Worm (Caenorhabditis elegans) whole organism, L2 larva: Measurements from ENCODE around the gene C02E7.7.

ENCODE experiments used
- R02D3.7 ChIP-seq: fragments of 150-350 bp; optimal IDR thresholded peaks from 2 replicates; lab custom pipeline; 2014; ENCODE audit warnings: missing biosample characterization, missing genetic modification characterization
- ama-1 ChIP-seq: fragments of 150-350 bp; optimal IDR thresholded peaks from 2 replicates; lab custom pipeline; 2018; ENCODE audit warnings: inconsistent platforms
- crh-2 ChIP-seq: sonication (generic microtip); optimal IDR thresholded peaks from 2 replicates; lab custom pipeline; 2017; ENCODE audit warnings: missing biosample characterization, missing genetic modification characterization
- egl-27 ChIP-seq: sonication (generic microtip); optimal IDR thresholded peaks from 3 replicates; lab custom pipeline; 2017; ENCODE audit warnings: missing biosample characterization, missing genetic modification reagents, missing genetic modification characterization
- mdl-1 ChIP-seq, 2 experiments: fragments of 150-350 bp in 1 of 2; sonication (generic microtip) in 1 of 2; optimal IDR thresholded peaks; 2 replicates each; lab custom pipeline; 2017; ENCODE audit warnings: missing biosample characterization in 2 of 2, missing genetic modification characterization in 2 of 2
- nhr-237 ChIP-seq: fragments of 150-350 bp; optimal IDR thresholded peaks from 2 replicates; lab custom pipeline; 2014; ENCODE audit warnings: missing biosample characterization, missing genetic modification characterization
- nhr-6 ChIP-seq: fragments of 150-350 bp; optimal IDR thresholded peaks from 2 replicates; lab custom pipeline; 2014; ENCODE audit warnings: missing biosample characterization, missing genetic modification characterization
- nhr-77 ChIP-seq: fragments of 150-350 bp; optimal IDR thresholded peaks from 2 replicates; lab custom pipeline; 2014; ENCODE audit warnings: missing biosample characterization, missing genetic modification characterization
- unc-55 ChIP-seq: fragments of 150-350 bp; sonication (generic microtip); optimal IDR thresholded peaks from 3 replicates; lab custom pipeline; 2014; ENCODE audit warnings: missing biosample characterization, missing genetic modification reagents, missing genetic modification characterization

- TF ChIP-seq unc-55 (GFP tag; lab: Kevin White, UChicago), result no peak
- no peak for TF ChIP-seq R02D3.7 (tag; lab: Kevin White, UChicago)
- TF ChIP-seq crh-2, result no peak
- TF ChIP-seq ama-1 (lab: Kevin White, UChicago), result no peak
- no peak for TF ChIP-seq nhr-237
- TF ChIP-seq nhr-6, result no peak
- TF ChIP-seq nhr-77 (tag; lab: Kevin White, UChicago), result no peak
- TF ChIP-seq mdl-1 (tag; optimal IDR thresholded peaks at IDR 0.05; lab: Kevin White, UChicago), result no peak
- no peak for TF ChIP-seq egl-27 (tag; lab: Kevin White, UChicago)
Measured at ce11 chrV:4962968-4963367, 44.6 kb upstream of the C02E7.7 start, which contains the start of gene tam-1.
